Worm (Caenorhabditis elegans) whole organism, midembryonic: ENCODE measurements around the gene F41G3.19.

Source experiments
- cog-1 ChIP-seq: sonication (generic microtip); optimal IDR thresholded peaks from 2 replicates; lab custom pipeline; 2016; ENCODE audit warnings: missing genetic modification characterization, missing compliant biosample characterization
- flt-1 ChIP-seq: fragments of 200-800 bp; sonication (Bioruptor generic); IDR thresholded peaks from 2 replicates; pipeline ENCODE4 v1.3.6; 2022; ENCODE audit warnings: missing genetic modification characterization, missing compliant biosample characterization
- klf-2 ChIP-seq: fragments of 200-800 bp; sonication (Bioruptor generic); conservative IDR thresholded peaks from 2 replicates; pipeline ENCODE4 v1.3.6; 2022; ENCODE audit warnings: missing genetic modification reagents, missing genetic modification characterization, missing compliant biosample characterization
- med-1 ChIP-seq: sonication (generic microtip); optimal IDR thresholded peaks from 2 replicates; lab custom pipeline; 2017; ENCODE audit warnings: missing genetic modification characterization, mild to moderate bottlenecking, missing compliant biosample characterization, antibody characterized with exemption, missing genetic modification reagents; ENCODE audit not compliant: insufficient read depth
- ref-1 ChIP-seq: fragments of 200-800 bp; sonication (Bioruptor generic); conservative IDR thresholded peaks from 2 replicates; pipeline ENCODE4 v1.3.6; 2022; ENCODE audit warnings: missing genetic modification reagents, missing genetic modification characterization, missing compliant biosample characterization
- ztf-29 ChIP-seq: fragments of 200-800 bp; sonication (Bioruptor generic); IDR thresholded peaks from 2 replicates; pipeline ENCODE4 v1.3.6; 2022; ENCODE audit warnings: missing genetic modification reagents, missing genetic modification characterization, missing compliant biosample characterization

DNA sequence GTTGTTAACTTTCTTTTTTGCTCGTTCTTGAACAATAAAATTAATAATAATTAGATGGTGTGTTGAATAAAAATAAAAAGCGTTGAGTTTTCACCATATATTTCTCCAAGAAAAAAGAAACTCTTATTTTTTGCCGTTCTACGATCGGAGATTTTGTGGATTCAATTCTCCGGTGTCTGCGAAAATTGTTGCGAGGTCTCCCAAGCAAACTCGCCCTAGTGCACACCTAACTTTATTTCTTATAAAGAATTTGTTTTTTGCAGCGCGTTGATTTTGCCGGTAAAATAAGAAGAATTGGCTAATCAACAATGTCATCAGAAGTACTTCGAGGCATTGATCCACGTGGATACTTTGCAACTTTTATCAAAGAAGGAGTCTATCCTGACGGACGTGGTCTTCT is 10.5 kb downstream of the F41G3.19 start, which contains the start of gene exos-8:
- TF ChIP-seq med-1 (no peak), ztf-29 (GFP tag; lab: Robert Waterston, UW) (0 out of 2 replicates have a peak, but pooled peaks have one; percentile 34), flt-1 (GFP tag; lab: Robert Waterston, UW) (peak; percentile 77; the same call in 1 of the 2 replicates), cog-1 (tag; lab: Kevin White, UChicago) (peak; percentile 41), ref-1 (no peak), klf-2 (peak; percentile 64; the same call in 1 of the 2 replicates)
